Worm (Caenorhabditis elegans): Measurements from ENCODE around the gene T06C12.12.

T06C12.12 gene

ce11 chrV:15913714-15914113 lies 21.9 kb downstream of the T06C12.12 start, which contains the start of gene F35E8.7:
Gene F35E8.7, plus strand, starts transcription at chrV:15914014.
- TF ChIP-seq ceh-13 (GFP tag; optimal IDR thresholded peaks at IDR 0.05) (no peak), sea-1 (GFP tag; conservative IDR thresholded peaks at IDR 0.05) (no peak), ets-7 (tag; optimal IDR thresholded peaks at IDR 0.05) (no peak), ceh-36 (tag; optimal IDR thresholded peaks at IDR 0.05) (no peak), hnd-1 (tag; optimal IDR thresholded peaks at IDR 0.05) (no peak)

ce11 chrV:15914774-15915173 lies 22.9 kb downstream of the T06C12.12 start:
- TF ChIP-seq B0310.2 (tag; optimal IDR thresholded peaks at IDR 0.05), result no peak
- no peak for TF ChIP-seq sea-1 (GFP tag; conservative IDR thresholded peaks at IDR 0.05)
- no peak for TF ChIP-seq ama-1 (optimal IDR thresholded peaks at IDR 0.05)
- TF ChIP-seq hnd-1 (tag; optimal IDR thresholded peaks at IDR 0.05), result no peak
- TF ChIP-seq ceh-36 (tag; optimal IDR thresholded peaks at IDR 0.05), result no peak
- no peak for TF ChIP-seq tbx-11 (GFP tag; IDR thresholded peaks at IDR 0.05)
- no peak for TF ChIP-seq hmg-4 (GFP tag; optimal IDR thresholded peaks at IDR 0.05)
- TF ChIP-seq ets-7 (tag; optimal IDR thresholded peaks at IDR 0.05), result no peak
- no peak for TF ChIP-seq tbx-37 (GFP tag; conservative IDR thresholded peaks at IDR 0.05)
- TF ChIP-seq hmbx-1 (tag; optimal IDR thresholded peaks at IDR 0.05), result no peak
- TF ChIP-seq pes-1 (GFP tag; IDR thresholded peaks at IDR 0.05), result no peak
- no peak for TF ChIP-seq aly-1 (tag; optimal IDR thresholded peaks at IDR 0.05)
- no peak for TF ChIP-seq tra-4 (tag; optimal IDR thresholded peaks at IDR 0.05)
- no peak for TF ChIP-seq scrt-1 (GFP tag; IDR thresholded peaks at IDR 0.05)
- TF ChIP-seq F13C5.2 (tag; optimal IDR thresholded peaks at IDR 0.05), result no peak
- no peak for TF ChIP-seq ceh-13 (GFP tag; optimal IDR thresholded peaks at IDR 0.05)
- TF ChIP-seq flt-1 (GFP tag; IDR thresholded peaks at IDR 0.05), result no peak

DNA sequence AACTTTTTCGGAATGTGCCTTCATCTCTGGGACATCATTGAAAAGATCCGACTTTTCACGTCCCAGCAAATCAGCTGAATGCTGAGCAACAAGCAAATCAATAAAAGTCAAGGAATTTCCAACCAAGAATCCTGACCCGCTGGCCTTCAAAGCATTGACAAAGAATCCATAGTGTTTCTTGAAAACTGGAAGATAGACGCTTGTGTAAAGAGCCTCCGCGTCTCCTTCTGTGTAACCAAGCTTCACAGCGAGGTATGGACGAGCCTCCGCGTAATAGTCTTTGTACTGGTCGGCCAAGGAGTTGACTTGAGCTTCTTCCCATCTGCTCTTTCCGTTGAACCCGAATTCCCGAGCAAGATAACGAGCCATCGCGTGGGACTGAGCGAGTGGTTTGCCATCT lies 23.4 kb downstream of the T06C12.12 start:
- TF ChIP-seq hmg-4 (GFP tag; optimal IDR thresholded peaks at IDR 0.05), result no peak
- no peak for TF ChIP-seq ama-1 (optimal IDR thresholded peaks at IDR 0.05)
- no peak for TF ChIP-seq tra-4 (tag; optimal IDR thresholded peaks at IDR 0.05)
- TF ChIP-seq ceh-13 (GFP tag; optimal IDR thresholded peaks at IDR 0.05), result no peak
- TF ChIP-seq ets-7 (tag; optimal IDR thresholded peaks at IDR 0.05), result no peak
- TF ChIP-seq tbx-11 (GFP tag; IDR thresholded peaks at IDR 0.05), result no peak
- TF ChIP-seq hnd-1 (tag; optimal IDR thresholded peaks at IDR 0.05), result no peak
- TF ChIP-seq flt-1 (GFP tag; IDR thresholded peaks at IDR 0.05), result no peak
- no peak for TF ChIP-seq F13C5.2 (tag; optimal IDR thresholded peaks at IDR 0.05)
- no peak for TF ChIP-seq tbx-37 (GFP tag; conservative IDR thresholded peaks at IDR 0.05)

DNA sequence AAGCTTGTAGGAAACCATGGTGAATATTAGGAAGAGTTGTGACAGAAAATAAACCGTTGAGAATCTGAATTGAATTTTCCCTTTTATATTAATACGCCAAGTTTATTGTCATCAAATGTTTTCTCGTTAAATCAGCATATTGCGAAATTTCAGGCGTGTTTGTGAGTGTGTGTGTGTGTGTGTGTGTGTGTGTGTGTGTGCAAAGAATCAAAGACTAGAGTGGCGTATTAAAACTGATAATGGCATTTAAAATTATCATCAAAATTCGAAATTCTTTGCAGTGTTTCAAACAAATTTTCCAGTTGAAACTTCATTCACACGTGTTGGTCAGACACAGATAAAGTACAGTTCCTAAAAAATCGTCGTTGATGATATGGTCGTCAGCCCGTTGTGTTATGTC lies 24.1 kb downstream of the T06C12.12 start, which contains the start of gene gst-38:
Gene gst-38, minus strand, starts transcription at position 152 of the 400 bp plus-strand sequence.
- TF ChIP-seq ets-7 (tag; optimal IDR thresholded peaks at IDR 0.05), result no peak
- TF ChIP-seq tra-4 (tag; optimal IDR thresholded peaks at IDR 0.05), result no peak
- TF ChIP-seq hmg-4 (GFP tag; optimal IDR thresholded peaks at IDR 0.05), result no peak
- TF ChIP-seq hnd-1 (tag; optimal IDR thresholded peaks at IDR 0.05), result no peak

DNA sequence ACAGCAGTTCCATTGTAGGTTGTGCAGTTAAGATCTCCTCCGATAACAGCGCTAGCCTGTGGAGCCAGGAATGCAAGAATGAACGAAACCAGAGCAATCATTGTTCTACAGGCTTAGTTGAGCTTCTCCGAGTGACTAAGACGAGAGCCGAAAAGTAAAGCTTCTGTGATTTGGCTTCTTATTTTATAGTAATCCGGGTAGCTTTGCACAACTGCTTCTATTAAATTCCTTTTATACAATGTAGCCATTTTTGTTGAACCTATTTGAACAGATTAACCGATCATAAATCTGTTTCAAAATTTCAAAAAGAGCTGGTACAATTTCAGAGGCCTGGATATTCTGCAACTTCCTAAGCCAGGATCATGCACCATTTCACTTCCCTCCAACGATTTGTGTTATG lies 25.6 kb downstream of the T06C12.12 start, which contains the start of gene F35E8.9:
Gene F35E8.9, minus strand, starts transcription at position 101 of the 400 bp plus-strand sequence.
- TF ChIP-seq sea-1 (GFP tag; conservative IDR thresholded peaks at IDR 0.05), result no peak
- TF ChIP-seq pes-1 (GFP tag; IDR thresholded peaks at IDR 0.05), result no peak
- no peak for TF ChIP-seq hmbx-1 (tag; optimal IDR thresholded peaks at IDR 0.05)
- no peak for TF ChIP-seq ceh-13 (GFP tag; optimal IDR thresholded peaks at IDR 0.05)
- TF ChIP-seq ama-1 (optimal IDR thresholded peaks at IDR 0.05), result no peak
- no peak for TF ChIP-seq B0310.2 (tag; optimal IDR thresholded peaks at IDR 0.05)
- TF ChIP-seq ets-7 (tag; optimal IDR thresholded peaks at IDR 0.05), result no peak
- no peak for TF ChIP-seq flt-1 (GFP tag; IDR thresholded peaks at IDR 0.05)
- no peak for TF ChIP-seq aly-1 (tag; optimal IDR thresholded peaks at IDR 0.05)
- TF ChIP-seq F13C5.2 (tag; optimal IDR thresholded peaks at IDR 0.05), result no peak
- TF ChIP-seq hmg-4 (GFP tag; optimal IDR thresholded peaks at IDR 0.05), result no peak
- no peak for TF ChIP-seq tbx-11 (GFP tag; IDR thresholded peaks at IDR 0.05)
- TF ChIP-seq hnd-1 (tag; optimal IDR thresholded peaks at IDR 0.05), result no peak

ce11 chrV:15920273-15920672 lies 28.4 kb downstream of the T06C12.12 start, which contains the start of gene F35E8.10:
Gene F35E8.10, minus strand, starts transcription at chrV:15920373.
- TF ChIP-seq pes-1 (GFP tag; IDR thresholded peaks at IDR 0.05), result no peak

ce11 chrV:15921102-15921501 lies 29.2 kb downstream of the T06C12.12 start, which contains the start of gene cdr-1:
Gene cdr-1, plus strand, starts transcription at chrV:15921309.
- TF ChIP-seq scrt-1 (GFP tag; IDR thresholded peaks at IDR 0.05) (no peak), F13C5.2 (tag; optimal IDR thresholded peaks at IDR 0.05) (no peak), ets-7 (tag; optimal IDR thresholded peaks at IDR 0.05) (no peak), tra-4 (tag; optimal IDR thresholded peaks at IDR 0.05) (no peak), aly-1 (tag; optimal IDR thresholded peaks at IDR 0.05) (no peak), flt-1 (GFP tag; IDR thresholded peaks at IDR 0.05) (no peak), hmg-4 (GFP tag; optimal IDR thresholded peaks at IDR 0.05) (no peak), ceh-13 (GFP tag; optimal IDR thresholded peaks at IDR 0.05) (no peak), ceh-36 (tag; optimal IDR thresholded peaks at IDR 0.05) (no peak)

DNA sequence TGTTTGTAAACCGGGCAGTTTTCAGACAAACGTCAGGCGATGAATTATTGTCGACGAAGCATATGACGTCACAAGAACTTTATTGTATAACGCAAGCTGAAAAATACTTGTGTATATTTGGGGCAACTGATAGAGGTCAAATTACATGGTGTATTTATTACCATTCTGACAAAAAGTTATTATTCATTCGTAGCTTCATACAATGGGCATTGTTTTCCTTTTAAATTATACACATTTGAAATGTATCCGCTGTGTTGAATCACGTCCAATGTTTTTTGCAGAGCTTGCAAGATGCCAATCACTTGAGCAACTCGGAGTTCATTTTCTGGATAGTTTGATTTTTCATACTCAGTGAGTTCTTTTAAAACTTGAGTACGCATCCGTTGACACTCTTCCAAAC lies 31.1 kb downstream of the T06C12.12 start, which contains the start of gene F35E8.13:
Gene F35E8.13, plus strand, starts transcription at position 301 of the 400 bp plus-strand sequence.
- TF ChIP-seq scrt-1 (GFP tag; IDR thresholded peaks at IDR 0.05) (no peak), tra-4 (tag; optimal IDR thresholded peaks at IDR 0.05) (no peak), pes-1 (GFP tag; IDR thresholded peaks at IDR 0.05) (no peak), hmg-4 (GFP tag; optimal IDR thresholded peaks at IDR 0.05) (no peak), ceh-13 (GFP tag; optimal IDR thresholded peaks at IDR 0.05) (no peak), hmbx-1 (tag; optimal IDR thresholded peaks at IDR 0.05) (no peak), F13C5.2 (tag; optimal IDR thresholded peaks at IDR 0.05) (no peak), hnd-1 (tag; optimal IDR thresholded peaks at IDR 0.05) (no peak), sea-1 (GFP tag; conservative IDR thresholded peaks at IDR 0.05) (no peak), ama-1 (optimal IDR thresholded peaks at IDR 0.05) (no peak), tbx-11 (GFP tag; IDR thresholded peaks at IDR 0.05) (no peak), ets-7 (tag; optimal IDR thresholded peaks at IDR 0.05) (no peak), tbx-37 (GFP tag; conservative IDR thresholded peaks at IDR 0.05) (no peak), flt-1 (GFP tag; IDR thresholded peaks at IDR 0.05) (no peak), B0310.2 (tag; optimal IDR thresholded peaks at IDR 0.05) (no peak), ceh-36 (tag; optimal IDR thresholded peaks at IDR 0.05) (no peak)
